Fruit fly (Drosophila melanogaster) whole organism, embryonic: ENCODE data around the gene tbrd-1.

Experiments
- Aef1 ChIP-seq: fragments of 200-800 bp; sonication (Bioruptor generic); IDR thresholded peaks from 3 replicates; pipeline ENCODE4 v1.3.6; 2022; ENCODE audit warnings: missing biosample characterization, missing genetic modification characterization
- Atf6 ChIP-seq: fragments of 200-800 bp; sonication (Bioruptor generic); IDR thresholded peaks from 2 replicates; pipeline ENCODE4 v1.3.6; 2022; ENCODE audit warnings: missing biosample characterization, missing genetic modification characterization
- Blimp-1 ChIP-seq: fragments of 200-800 bp; sonication (Bioruptor generic); optimal IDR thresholded peaks from 3 replicates; lab custom pipeline; 2018; ENCODE audit warnings: missing biosample characterization, missing genetic modification characterization, mild to moderate bottlenecking, moderate library complexity, missing genetic modification reagents
- Bteb2 ChIP-seq: fragments of 200-800 bp; sonication (Bioruptor generic); optimal IDR thresholded peaks from 2 replicates; lab custom pipeline; 2016; ENCODE audit warnings: missing biosample characterization, missing genetic modification characterization
- CG10321 ChIP-seq: fragments of 200-800 bp; sonication (Bioruptor generic); IDR thresholded peaks from 2 replicates; pipeline ENCODE4 v1.3.6; 2022; ENCODE audit warnings: missing biosample characterization, missing genetic modification characterization
- CG10565 ChIP-seq: fragments of 200-800 bp; sonication (Bioruptor generic); optimal IDR thresholded peaks from 3 replicates; lab custom pipeline; 2016; ENCODE audit warnings: missing biosample characterization, mild to moderate bottlenecking, missing genetic modification characterization
- CG11398 ChIP-seq: fragments of 200-800 bp; sonication (Bioruptor generic); optimal IDR thresholded peaks from 2 replicates; lab custom pipeline; 2016; ENCODE audit warnings: missing biosample characterization, missing genetic modification characterization
- CG14441 ChIP-seq: fragments of 200-800 bp; sonication (Bioruptor generic); IDR thresholded peaks from 2 replicates; pipeline ENCODE4 v1.3.6; 2022; ENCODE audit warnings: missing biosample characterization, missing genetic modification characterization
- CG15514 ChIP-seq: fragments of 200-800 bp; sonication (Bioruptor generic); optimal IDR thresholded peaks from 3 replicates; lab custom pipeline; 2017; ENCODE audit warnings: missing biosample characterization, missing genetic modification characterization, mild to moderate bottlenecking, moderate library complexity, missing genetic modification reagents
- CG17328 ChIP-seq: fragments of 200-800 bp; sonication (Bioruptor generic); IDR thresholded peaks from 2 replicates; pipeline ENCODE4 v1.3.6; 2022; ENCODE audit warnings: missing biosample characterization, missing genetic modification characterization
- CG2120 ChIP-seq: fragments of 200-800 bp; sonication (Bioruptor generic); optimal IDR thresholded peaks from 3 replicates; lab custom pipeline; 2016; ENCODE audit warnings: missing biosample characterization, missing genetic modification characterization
- CG32532 ChIP-seq: fragments of 200-800 bp; sonication (Bioruptor generic); IDR thresholded peaks from 2 replicates; pipeline ENCODE4 v1.3.6; 2022; ENCODE audit warnings: missing biosample characterization, missing genetic modification characterization
- CG3281 ChIP-seq: fragments of 200-800 bp; sonication (Bioruptor generic); optimal IDR thresholded peaks from 3 replicates; lab custom pipeline; 2017; ENCODE audit warnings: missing biosample characterization, mild to moderate bottlenecking, missing genetic modification characterization
- CG4820 ChIP-seq: fragments of 200-800 bp; sonication (Bioruptor generic); optimal IDR thresholded peaks from 3 replicates; lab custom pipeline; 2016; ENCODE audit warnings: missing biosample characterization, missing genetic modification characterization
- CG6689 ChIP-seq: fragments of 200-800 bp; sonication (Bioruptor generic); IDR thresholded peaks from 2 replicates; pipeline ENCODE4 v1.3.6; 2022; ENCODE audit warnings: missing biosample characterization, missing genetic modification characterization
- CG8359 ChIP-seq: fragments of 200-800 bp; sonication (Bioruptor generic); optimal IDR thresholded peaks from 2 replicates; lab custom pipeline; 2017; ENCODE audit warnings: missing biosample characterization, mild to moderate bottlenecking, missing genetic modification characterization, borderline replicate concordance
- CG9437 ChIP-seq: fragments of 200-800 bp; sonication (Bioruptor generic); optimal IDR thresholded peaks from 2 replicates; lab custom pipeline; 2018; ENCODE audit warnings: missing biosample characterization, mild to moderate bottlenecking, missing genetic modification characterization
- D19B ChIP-seq: fragments of 200-800 bp; sonication (Bioruptor generic); optimal IDR thresholded peaks from 2 replicates; lab custom pipeline; 2017; ENCODE audit warnings: missing biosample characterization, mild to moderate bottlenecking, missing genetic modification characterization
- Dek ChIP-seq: fragments of 200-800 bp; sonication (Bioruptor generic); optimal IDR thresholded peaks from 3 replicates; lab custom pipeline; 2019; ENCODE audit warnings: missing biosample characterization, mild to moderate bottlenecking, missing genetic modification characterization, moderate library complexity
- Dip3 ChIP-seq: fragments of 200-800 bp; sonication (Bioruptor generic); optimal IDR thresholded peaks from 3 replicates; lab custom pipeline; 2016; ENCODE audit warnings: missing biosample characterization, missing genetic modification characterization
- E2f1 ChIP-seq: fragments of 200-800 bp; sonication (Bioruptor generic); IDR thresholded peaks from 2 replicates; pipeline ENCODE4 v1.3.6; 2022; ENCODE audit warnings: missing biosample characterization, missing genetic modification characterization
- H2.0 ChIP-seq: fragments of 200-800 bp; sonication (Bioruptor generic); IDR thresholded peaks from 2 replicates; pipeline ENCODE4 v1.3.6; 2022; ENCODE audit warnings: missing biosample characterization, missing genetic modification characterization
- Hmx ChIP-seq: fragments of 200-800 bp; sonication (Bioruptor generic); optimal IDR thresholded peaks from 2 replicates; lab custom pipeline; 2016; ENCODE audit warnings: missing biosample characterization, missing genetic modification characterization
- Hr3 ChIP-seq: fragments of 200-800 bp; sonication (Bioruptor generic); optimal IDR thresholded peaks from 3 replicates; lab custom pipeline; 2016; ENCODE audit warnings: missing biosample characterization, missing genetic modification characterization
- MTF-1 ChIP-seq: fragments of 200-800 bp; sonication (Bioruptor generic); optimal IDR thresholded peaks from 2 replicates; lab custom pipeline; 2018; ENCODE audit warnings: missing biosample characterization, mild to moderate bottlenecking, missing genetic modification characterization, borderline replicate concordance
- NfI ChIP-seq: fragments of 200-800 bp; sonication (Bioruptor generic); optimal IDR thresholded peaks from 3 replicates; lab custom pipeline; 2018; ENCODE audit warnings: missing biosample characterization, mild to moderate bottlenecking, missing genetic modification characterization, moderate library complexity
- Scr ChIP-seq: fragments of 200-800 bp; sonication (Bioruptor generic); IDR thresholded peaks from 2 replicates; pipeline ENCODE4 v1.3.6; 2022; ENCODE audit warnings: missing biosample characterization, missing genetic modification characterization; ENCODE audit not compliant: partially characterized antibody
- Sox100B ChIP-seq: fragments of 200-800 bp; sonication (Bioruptor generic); optimal IDR thresholded peaks from 3 replicates; lab custom pipeline; 2018; ENCODE audit warnings: missing biosample characterization, mild to moderate bottlenecking, missing genetic modification characterization
- az2 ChIP-seq: fragments of 200-800 bp; sonication (Bioruptor generic); optimal IDR thresholded peaks from 3 replicates; lab custom pipeline; 2016; ENCODE audit warnings: missing biosample characterization, missing genetic modification characterization
- bcd ChIP-seq: fragments of 200-800 bp; sonication (Bioruptor generic); optimal IDR thresholded peaks from 2 replicates; lab custom pipeline; 2017; ENCODE audit warnings: missing biosample characterization, mild to moderate bottlenecking, missing genetic modification characterization
- crc ChIP-seq: fragments of 200-800 bp; sonication (Bioruptor generic); optimal IDR thresholded peaks from 2 replicates; lab custom pipeline; 2016; ENCODE audit warnings: missing biosample characterization, missing genetic modification characterization
- esg ChIP-seq: fragments of 200-800 bp; sonication (Bioruptor generic); conservative IDR thresholded peaks from 2 replicates; pipeline ENCODE4 v1.3.6; 2022; ENCODE audit warnings: missing biosample characterization, missing genetic modification characterization
- eve ChIP-seq, 2 experiments: fragments of >200 bp; optimal IDR thresholded peaks; 2 replicates each; lab custom pipeline; 2017; ENCODE audit warnings: missing biosample characterization in 2 of 2, missing genetic modification characterization in 2 of 2
- ewg ChIP-seq: fragments of 200-800 bp; sonication (Bioruptor generic); optimal IDR thresholded peaks from 3 replicates; lab custom pipeline; 2017; ENCODE audit warnings: mild to moderate bottlenecking, missing biosample characterization, missing genetic modification reagents, missing genetic modification characterization
- eyg ChIP-seq: fragments of 200-800 bp; sonication (Bioruptor generic); optimal IDR thresholded peaks from 3 replicates; lab custom pipeline; 2016; ENCODE audit warnings: missing biosample characterization, missing genetic modification characterization
- gt ChIP-seq: fragments of 200-800 bp; sonication (Bioruptor generic); IDR thresholded peaks from 2 replicates; pipeline ENCODE4 v1.3.6; 2022; ENCODE audit warnings: missing biosample characterization, missing genetic modification characterization
- her ChIP-seq: fragments of 200-800 bp; sonication (Bioruptor generic); optimal IDR thresholded peaks from 2 replicates; lab custom pipeline; 2016; ENCODE audit warnings: missing biosample characterization, missing genetic modification characterization
- ind ChIP-seq: fragments of 200-800 bp; sonication (Bioruptor generic); optimal IDR thresholded peaks from 3 replicates; lab custom pipeline; 2016; ENCODE audit warnings: missing biosample characterization, missing genetic modification characterization
- lab ChIP-seq: fragments of 200-800 bp; sonication (Bioruptor generic); optimal IDR thresholded peaks from 3 replicates; lab custom pipeline; 2017; ENCODE audit warnings: missing biosample characterization, missing genetic modification characterization, mild to moderate bottlenecking, moderate library complexity, missing genetic modification reagents
- lov ChIP-seq, 2 experiments: fragments of 200-800 bp in 1 of 2; fragments of >200 bp in 1 of 2; sonication (Bioruptor generic) in 1 of 2; IDR thresholded peaks in 1 of 2; optimal IDR thresholded peaks in 1 of 2; 2 replicates in 1 of 2; 3 replicates in 1 of 2; pipeline versions ENCODE4 v1.3.6 to Lab custom; 2017 to 2022; ENCODE audit warnings: missing biosample characterization in 1 of 2, missing genetic modification characterization in 1 of 2
- otp ChIP-seq: fragments of 200-800 bp; sonication (Bioruptor generic); IDR thresholded peaks from 3 replicates; pipeline ENCODE4, ENCODE4 v1.3.6; 2022; ENCODE audit warnings: missing biosample characterization, missing genetic modification characterization
- rib ChIP-seq: fragments of 200-800 bp; sonication (Bioruptor generic); IDR thresholded peaks from 2 replicates; pipeline ENCODE4 v1.3.6; 2022; ENCODE audit warnings: missing biosample characterization, missing genetic modification characterization
- run ChIP-seq: fragments of 200-800 bp; sonication (Bioruptor generic); optimal IDR thresholded peaks from 3 replicates; lab custom pipeline; 2018; ENCODE audit warnings: missing biosample characterization, mild to moderate bottlenecking, missing genetic modification characterization
- sug ChIP-seq: fragments of 200-800 bp; optimal IDR thresholded peaks from 2 replicates; lab custom pipeline; 2019; ENCODE audit warnings: missing biosample characterization, mild to moderate bottlenecking, missing genetic modification characterization, moderate library complexity
- tin ChIP-seq: fragments of 200-800 bp; sonication (Bioruptor generic); optimal IDR thresholded peaks from 3 replicates; lab custom pipeline; 2016; ENCODE audit warnings: missing biosample characterization, missing genetic modification characterization
- trem ChIP-seq: fragments of 200-800 bp; optimal IDR thresholded peaks from 3 replicates; lab custom pipeline; 2019; ENCODE audit warnings: missing biosample characterization, mild to moderate bottlenecking, missing genetic modification characterization, moderate library complexity
- ttk ChIP-seq: fragments of 200-800 bp; sonication (Bioruptor generic); IDR thresholded peaks from 2 replicates; pipeline ENCODE4 v2.1.2; 2022; ENCODE audit warnings: missing biosample characterization, missing genetic modification characterization
- wdn ChIP-seq: fragments of 200-800 bp; sonication (Bioruptor generic); IDR thresholded peaks from 2 replicates; pipeline ENCODE4 v1.3.6; 2022; ENCODE audit warnings: missing biosample characterization, missing genetic modification characterization

Gene tbrd-1

dm6 chr3R:23941643-23942424, 48.5 kb upstream of the tbrd-1 start (continued):
- TF ChIP-seq Blimp-1 (GFP tag; lab: Kevin White, UChicago) (peak; percentile 27), Hmx (GFP tag; lab: Kevin White, UChicago) (peak; percentile 36), ewg (GFP tag; lab: Kevin White, UChicago) (peak; percentile 3), Atf6 (GFP tag; lab: Robert Waterston, UW) (0 out of 2 replicates have a peak, but pooled peaks have one; percentile 11), CG3281 (GFP tag; lab: Kevin White, UChicago) (peak; percentile 46), E2f1 (GFP tag; lab: Robert Waterston, UW) (peak; percentile 24; the same call in 1 of the 2 replicates), ttk (peak; percentile 40; the same call in 1 of the 2 replicates), CG9437 (peak; percentile 17), CG2120 (peak; percentile 68), tin (GFP tag; lab: Kevin White, UChicago) (peak; percentile 11), gt (no peak), NfI (GFP tag; lab: Kevin White, UChicago) (peak; percentile 46), CG6689 (GFP tag; lab: Robert Waterston, UW) (peak; percentile 66), eve (GFP tag; optimal IDR thresholded peaks at IDR 0.05; lab: Kevin White, UChicago) (peak in 1 of 2 experiments; percentile 39), CG8359 (GFP tag; lab: Kevin White, UChicago) (no peak), Bteb2 (GFP tag; lab: Kevin White, UChicago) (peak; percentile 1), sug (no peak), rib (peak; percentile 54; the same call in 1 of the 2 replicates), CG4820 (GFP tag; lab: Kevin White, UChicago) (peak; percentile 22), MTF-1 (GFP tag; lab: Kevin White, UChicago) (no peak), crc (GFP tag; lab: Kevin White, UChicago) (peak; percentile 10), run (tag; lab: Kevin White, UChicago) (no peak), az2 (GFP tag; lab: Kevin White, UChicago) (peak; percentile 26), otp (GFP tag; lab: Robert Waterston, UW) (0 out of 3 replicates have a peak, but pooled peaks have one; percentile 53), ind (GFP tag; lab: Kevin White, UChicago) (peak; percentile 45), eyg (GFP tag; lab: Kevin White, UChicago) (no peak), D19B (GFP tag; lab: Kevin White, UChicago) (peak; percentile 20), CG14441 (GFP tag; lab: Robert Waterston, UW) (peak; percentile 60; the same call in 1 of the 2 replicates), Hr3 (GFP tag; lab: Kevin White, UChicago) (peak; percentile 26), CG15514 (GFP tag; lab: Kevin White, UChicago) (peak; percentile 11), CG10565 (GFP tag; lab: Kevin White, UChicago) (no peak), trem (tag; lab: Kevin White, UChicago) (no peak), esg (peak; percentile 38), CG32532 (GFP tag; lab: Robert Waterston, UW) (peak; percentile 76), CG10321 (0 out of 2 replicates have a peak, but pooled peaks have one; percentile 28), H2.0 (GFP tag; lab: Robert Waterston, UW) (0 out of 2 replicates have a peak, but pooled peaks have one; percentile 9), Sox100B (peak; percentile 32), Aef1 (GFP tag; lab: Robert Waterston, UW) (peak; percentile 50), CG11398 (GFP tag; lab: Kevin White, UChicago) (no peak), lov (optimal IDR thresholded peaks at IDR 0.05; lab: Kevin White, UChicago) (no peak), lov (GFP tag; IDR thresholded peaks at IDR 0.05; lab: Robert Waterston, UW) (0 out of 3 replicates have a peak, but pooled peaks have one; percentile 27), Dek (tag; lab: Kevin White, UChicago) (peak; percentile 9), Scr (GFP tag; lab: Robert Waterston, UW) (no peak), CG17328 (GFP tag; lab: Robert Waterston, UW) (peak; percentile 46; the same call in 1 of the 2 replicates), Dip3 (peak; percentile 41), bcd (GFP tag; lab: Kevin White, UChicago) (peak; percentile 9), lab (peak; percentile 54), wdn (GFP tag; lab: Robert Waterston, UW) (peak; percentile 71), her (GFP tag; lab: Kevin White, UChicago) (no peak)
